Worm (Caenorhabditis elegans): ENCODE results near the gene mlck-1.

mlck-1 gene

DNA sequence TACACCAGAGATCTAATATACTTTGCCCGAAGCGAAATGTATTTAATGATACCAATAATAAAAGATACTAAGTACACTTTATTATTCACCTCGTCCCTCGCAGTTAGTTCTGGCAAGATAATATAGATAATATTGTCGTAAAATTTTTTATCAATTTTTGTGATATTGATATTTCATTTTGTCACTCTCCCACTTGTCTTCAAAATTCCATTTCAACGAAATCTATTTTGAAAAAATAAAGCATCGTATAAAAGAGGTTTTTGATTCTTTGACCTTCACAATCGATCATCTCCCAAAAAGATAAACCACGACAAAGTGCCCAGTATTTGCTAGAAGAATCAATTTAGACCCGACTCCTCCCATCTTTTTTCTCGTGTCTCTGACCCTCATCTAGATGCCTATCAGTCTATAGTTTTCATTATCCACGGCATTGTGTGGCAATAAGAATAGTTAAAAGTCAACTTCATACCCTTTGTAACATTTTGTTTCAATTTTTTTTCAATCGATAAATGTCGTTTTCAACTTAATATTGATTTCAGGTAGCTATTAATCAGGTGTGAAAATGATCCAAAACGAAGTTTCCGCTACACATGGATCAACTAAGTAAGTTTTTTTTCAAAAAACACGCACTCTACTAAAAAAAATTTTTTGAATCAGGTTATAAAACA lies 15.7 kb downstream of the mlck-1 start, which contains the start of gene cbs-1:
cbs-1 (plus strand) TSS at position 534 of the 668 bp plus-strand sequence.
- no peak for TF ChIP-seq med-1 (GFP tag; optimal IDR thresholded peaks at IDR 0.05; ENCODE audit: insufficient read depth)
- no peak for TF ChIP-seq ztf-23 (GFP tag; IDR thresholded peaks at IDR 0.05)
- no peak for TF ChIP-seq tab-1 (GFP tag; IDR thresholded peaks at IDR 0.05)
- no peak for TF ChIP-seq cog-1 (tag; optimal IDR thresholded peaks at IDR 0.05)
- no peak for TF ChIP-seq klf-2 (GFP tag; conservative IDR thresholded peaks at IDR 0.05)
- TF ChIP-seq ref-1 (GFP tag; conservative IDR thresholded peaks at IDR 0.05): no peak
- no peak for TF ChIP-seq T22C8.4 (GFP tag; IDR thresholded peaks at IDR 0.05)
- no peak for TF ChIP-seq ztf-29 (GFP tag; IDR thresholded peaks at IDR 0.05)
- no peak for TF ChIP-seq flt-1 (GFP tag; IDR thresholded peaks at IDR 0.05)

ce11 chrX:10051625-10052024 lies 18.0 kb downstream of the mlck-1 start:
- TF ChIP-seq tab-1 (GFP tag; IDR thresholded peaks at IDR 0.05): no peak
- TF ChIP-seq klf-2 (GFP tag; conservative IDR thresholded peaks at IDR 0.05): no peak
- TF ChIP-seq ztf-29 (GFP tag; IDR thresholded peaks at IDR 0.05): no peak
- TF ChIP-seq ztf-23 (GFP tag; IDR thresholded peaks at IDR 0.05): no peak
- TF ChIP-seq T22C8.4 (GFP tag; IDR thresholded peaks at IDR 0.05): no peak
- TF ChIP-seq med-1 (GFP tag; optimal IDR thresholded peaks at IDR 0.05; ENCODE audit: insufficient read depth): no peak
- no peak for TF ChIP-seq flt-1 (GFP tag; IDR thresholded peaks at IDR 0.05)
- no peak for TF ChIP-seq ref-1 (GFP tag; conservative IDR thresholded peaks at IDR 0.05)
- no peak for TF ChIP-seq cog-1 (tag; optimal IDR thresholded peaks at IDR 0.05)

- TF ChIP-seq cog-1 (tag; optimal IDR thresholded peaks at IDR 0.05): no peak
- no peak for TF ChIP-seq flt-1 (GFP tag; IDR thresholded peaks at IDR 0.05)
- TF ChIP-seq tab-1 (GFP tag; IDR thresholded peaks at IDR 0.05): no peak
- TF ChIP-seq ztf-29 (GFP tag; IDR thresholded peaks at IDR 0.05): no peak
- no peak for TF ChIP-seq klf-2 (GFP tag; conservative IDR thresholded peaks at IDR 0.05)
- no peak for TF ChIP-seq med-1 (GFP tag; optimal IDR thresholded peaks at IDR 0.05; ENCODE audit: insufficient read depth)
- no peak for TF ChIP-seq ref-1 (GFP tag; conservative IDR thresholded peaks at IDR 0.05)
These were observed 20.4 kb downstream of the mlck-1 start, which contains the start of gene gnrr-3 for ce11 chrX:10049160-10049559. TSS of gene gnrr-3 (plus strand) at chrX:10049460.

DNA sequence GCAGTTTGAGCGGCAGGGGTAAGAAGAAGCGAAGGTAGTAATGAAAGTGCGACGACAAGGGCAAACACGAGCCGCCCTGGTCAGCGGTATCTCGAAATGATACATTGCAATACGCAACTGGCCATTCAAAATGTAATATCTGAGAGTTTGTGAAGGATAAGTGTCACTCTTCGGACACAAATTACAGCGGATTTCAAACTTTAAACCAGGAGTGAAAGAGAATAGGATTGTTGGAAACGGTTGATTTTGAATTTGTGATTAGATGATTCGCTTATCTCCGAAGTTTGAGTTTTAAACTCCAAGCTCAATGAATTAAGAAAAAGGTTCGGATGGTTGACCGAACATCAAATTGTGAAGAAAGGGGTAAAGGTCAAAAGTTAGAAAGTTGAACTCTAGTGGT lies 22.3 kb downstream of the mlck-1 start, which contains the start of gene ZC374.2:
ZC374.2 (minus strand) TSS at position 101 of the 400 bp plus-strand sequence.
- no peak for TF ChIP-seq ztf-29 (GFP tag; IDR thresholded peaks at IDR 0.05)
- TF ChIP-seq cog-1 (tag; optimal IDR thresholded peaks at IDR 0.05): no peak
- no peak for TF ChIP-seq T22C8.4 (GFP tag; IDR thresholded peaks at IDR 0.05)
- no peak for TF ChIP-seq med-1 (GFP tag; optimal IDR thresholded peaks at IDR 0.05; ENCODE audit: insufficient read depth)
- TF ChIP-seq ztf-23 (GFP tag; IDR thresholded peaks at IDR 0.05): no peak
- TF ChIP-seq ref-1 (GFP tag; conservative IDR thresholded peaks at IDR 0.05): no peak
- no peak for TF ChIP-seq klf-2 (GFP tag; conservative IDR thresholded peaks at IDR 0.05)
- TF ChIP-seq tab-1 (GFP tag; IDR thresholded peaks at IDR 0.05): no peak
- no peak for TF ChIP-seq flt-1 (GFP tag; IDR thresholded peaks at IDR 0.05)

ce11 chrX:10044473-10044872 lies 25.1 kb downstream of the mlck-1 start:
- no peak for TF ChIP-seq ref-1 (GFP tag; conservative IDR thresholded peaks at IDR 0.05)
- no peak for TF ChIP-seq ztf-29 (GFP tag; IDR thresholded peaks at IDR 0.05)
- no peak for TF ChIP-seq T22C8.4 (GFP tag; IDR thresholded peaks at IDR 0.05)
- no peak for TF ChIP-seq cog-1 (tag; optimal IDR thresholded peaks at IDR 0.05)
- no peak for TF ChIP-seq flt-1 (GFP tag; IDR thresholded peaks at IDR 0.05)
- TF ChIP-seq med-1 (GFP tag; optimal IDR thresholded peaks at IDR 0.05; ENCODE audit: insufficient read depth): no peak
- TF ChIP-seq klf-2 (GFP tag; conservative IDR thresholded peaks at IDR 0.05): no peak
- no peak for TF ChIP-seq tab-1 (GFP tag; IDR thresholded peaks at IDR 0.05)
- TF ChIP-seq ztf-23 (GFP tag; IDR thresholded peaks at IDR 0.05): no peak

ce11 chrX:10030836-10031235 lies 38.8 kb downstream of the mlck-1 start, which contains the start of gene sek-6:
TSS of gene sek-6 (plus strand) at chrX:10031150.
- TF ChIP-seq klf-2 (GFP tag; conservative IDR thresholded peaks at IDR 0.05) (no peak), ref-1 (GFP tag; conservative IDR thresholded peaks at IDR 0.05) (no peak), T22C8.4 (GFP tag; IDR thresholded peaks at IDR 0.05) (no peak), ztf-29 (GFP tag; IDR thresholded peaks at IDR 0.05) (no peak), flt-1 (GFP tag; IDR thresholded peaks at IDR 0.05) (no peak), med-1 (GFP tag; optimal IDR thresholded peaks at IDR 0.05; ENCODE audit: insufficient read depth) (no peak)

- TF ChIP-seq ztf-23 (GFP tag; IDR thresholded peaks at IDR 0.05): no peak
- no peak for TF ChIP-seq klf-2 (GFP tag; conservative IDR thresholded peaks at IDR 0.05)
- no peak for TF ChIP-seq flt-1 (GFP tag; IDR thresholded peaks at IDR 0.05)
- TF ChIP-seq cog-1 (tag; optimal IDR thresholded peaks at IDR 0.05): no peak
These were observed 42.0 kb downstream of the mlck-1 start, which contains the start of gene mkk-4 for ce11 chrX:10027556-10027955. TSS of gene mkk-4 (plus strand) at chrX:10027856.

ce11 chrX:10026347-10026746 lies 43.2 kb downstream of the mlck-1 start:
- TF ChIP-seq ref-1 (GFP tag; conservative IDR thresholded peaks at IDR 0.05) (no peak), ztf-29 (GFP tag; IDR thresholded peaks at IDR 0.05) (no peak)

- TF ChIP-seq tab-1 (GFP tag; IDR thresholded peaks at IDR 0.05) (no peak), klf-2 (GFP tag; conservative IDR thresholded peaks at IDR 0.05) (no peak), cog-1 (tag; optimal IDR thresholded peaks at IDR 0.05) (no peak), ztf-29 (GFP tag; IDR thresholded peaks at IDR 0.05) (no peak), ref-1 (GFP tag; conservative IDR thresholded peaks at IDR 0.05) (no peak), flt-1 (GFP tag; IDR thresholded peaks at IDR 0.05) (no peak), T22C8.4 (GFP tag; IDR thresholded peaks at IDR 0.05) (no peak)
These were observed 47.6 kb downstream of the mlck-1 start, which contains the start of gene F42G10.1 for ce11 chrX:10022016-10022415. TSS of gene F42G10.1 (minus strand) at chrX:10022166.
